Worm (Caenorhabditis elegans) whole organism, young adult: ENCODE data around the gene F53F8.7.

Experiments used
- B0019.2 ChIP-seq: fragments of 200-800 bp; sonication (Bioruptor generic); conservative IDR thresholded peaks from 2 replicates; pipeline ENCODE4 v1.3.6; 2022; ENCODE audit warnings: missing genetic modification reagents, missing genetic modification characterization, missing compliant biosample characterization
- B0035.1 ChIP-seq: sonication (generic microtip); optimal IDR thresholded peaks from 2 replicates; lab custom pipeline; 2016; ENCODE audit warnings: missing genetic modification characterization, mild to moderate bottlenecking, missing compliant biosample characterization, missing genotype, missing genetic modification reagents
- B0336.3 ChIP-seq: fragments of 200-800 bp; sonication (Bioruptor generic); IDR thresholded peaks from 2 replicates; pipeline ENCODE4 v1.3.6; 2022; ENCODE audit warnings: missing genetic modification characterization, missing compliant biosample characterization
- C17E4.6 ChIP-seq: fragments of 200-800 bp; sonication (Bioruptor generic); IDR thresholded peaks from 2 replicates; pipeline ENCODE4 v1.3.6; 2022; ENCODE audit warnings: missing genetic modification reagents, missing genetic modification characterization, missing compliant biosample characterization
- F57C9.4 ChIP-seq: sonication (generic microtip); optimal IDR thresholded peaks from 2 replicates; lab custom pipeline; 2017; ENCODE audit warnings: mild to moderate bottlenecking, missing genetic modification characterization, missing compliant biosample characterization
- T07F8.4 ChIP-seq: sonication (generic microtip); optimal IDR thresholded peaks from 2 replicates; lab custom pipeline; 2016; ENCODE audit warnings: mild to moderate bottlenecking, missing genetic modification characterization, moderate library complexity, missing compliant biosample characterization
- Y53G8AR.9 ChIP-seq: fragments of 200-800 bp; sonication (Bioruptor generic); conservative IDR thresholded peaks from 2 replicates; pipeline ENCODE4 v1.3.6; 2022; ENCODE audit warnings: missing genetic modification reagents, missing genetic modification characterization, missing compliant biosample characterization
- Y95B8A.8 ChIP-seq: fragments of 200-800 bp; sonication (Bioruptor generic); IDR thresholded peaks from 2 replicates; pipeline ENCODE4 v1.3.6; 2022; ENCODE audit warnings: missing genetic modification reagents, missing genetic modification characterization, missing compliant biosample characterization
- ama-1 ChIP-seq, 3 experiments: fragments of 150-350 bp in 1 of 3; sonication (generic microtip) in 2 of 3; optimal IDR thresholded peaks; 2 replicates each; lab custom pipeline; 2014 to 2018; ENCODE audit warnings: missing biosample characterization in 2 of 3, missing genetic modification characterization in 2 of 3, missing genetic modification reagents in 2 of 3
- attf-3 ChIP-seq: fragments of 200-800 bp; sonication (Bioruptor generic); conservative IDR thresholded peaks from 2 replicates; pipeline ENCODE4 v1.3.6; 2022; ENCODE audit warnings: missing genetic modification reagents, missing genetic modification characterization, missing compliant biosample characterization
- attf-6 ChIP-seq: fragments of 200-800 bp; sonication (Bioruptor generic); IDR thresholded peaks from 2 replicates; pipeline ENCODE4 v1.3.6; 2022; ENCODE audit warnings: missing genetic modification reagents, missing genetic modification characterization, missing compliant biosample characterization
- bed-1 ChIP-seq: fragments of 200-800 bp; sonication (Bioruptor generic); IDR thresholded peaks from 2 replicates; pipeline ENCODE4 v1.3.6; 2022; ENCODE audit warnings: missing genetic modification reagents, missing genetic modification characterization, missing compliant biosample characterization
- ccch-3 ChIP-seq: fragments of 200-800 bp; sonication (Bioruptor generic); optimal IDR thresholded peaks from 2 replicates; lab custom pipeline; 2018; ENCODE audit warnings: mild to moderate bottlenecking, missing genetic modification characterization, missing compliant biosample characterization
- cebp-1 ChIP-seq, 2 experiments: fragments of 200-800 bp in 1 of 2; sonication (Bioruptor generic) in 1 of 2; sonication (generic microtip) in 1 of 2; IDR thresholded peaks in 1 of 2; optimal IDR thresholded peaks in 1 of 2; 2 replicates each; pipeline versions ENCODE4 v1.3.6 to Lab custom; 2017 to 2022; ENCODE audit warnings: missing compliant biosample characterization in 2 of 2, missing genetic modification characterization in 2 of 2, mild to moderate bottlenecking in 1 of 2, missing genetic modification reagents in 1 of 2, moderate library complexity in 1 of 2
- ceh-79 ChIP-seq: sonication (generic microtip); optimal IDR thresholded peaks from 2 replicates; lab custom pipeline; 2017; ENCODE audit warnings: mild to moderate bottlenecking, missing genetic modification characterization, missing compliant biosample characterization
- dox-1 ChIP-seq: fragments of 200-800 bp; sonication (Bioruptor generic); IDR thresholded peaks from 2 replicates; pipeline ENCODE4 v1.3.6; 2022; ENCODE audit warnings: missing genetic modification reagents, missing genetic modification characterization, missing compliant biosample characterization
- dpff-1 ChIP-seq: sonication (generic microtip); optimal IDR thresholded peaks from 2 replicates; lab custom pipeline; 2017; ENCODE audit warnings: mild to moderate bottlenecking, missing genetic modification characterization, missing compliant biosample characterization
- efl-1 ChIP-seq: fragments of 150-350 bp; optimal IDR thresholded peaks from 2 replicates; lab custom pipeline; 2014; ENCODE audit warnings: missing biosample characterization, missing genetic modification reagents, missing genetic modification characterization
- hlh-12 ChIP-seq: sonication (generic microtip); optimal IDR thresholded peaks from 2 replicates; lab custom pipeline; 2016; ENCODE audit warnings: missing genetic modification characterization, missing compliant biosample characterization
- hlh-26 ChIP-seq: fragments of 200-800 bp; sonication (Bioruptor generic); conservative IDR thresholded peaks from 2 replicates; pipeline ENCODE4 v1.3.6; 2022; ENCODE audit warnings: missing genetic modification reagents, missing genetic modification characterization, missing compliant biosample characterization
- hmg-1.2 ChIP-seq: fragments of 200-800 bp; sonication (Bioruptor generic); IDR thresholded peaks from 2 replicates; pipeline ENCODE4 v1.3.6; 2022; ENCODE audit warnings: missing genetic modification reagents, missing genetic modification characterization, missing compliant biosample characterization
- hrde-1 ChIP-seq: sonication (generic microtip); optimal IDR thresholded peaks from 2 replicates; lab custom pipeline; 2016; ENCODE audit warnings: missing genetic modification characterization, mild to moderate bottlenecking, missing compliant biosample characterization, moderate library complexity, missing genotype, missing genetic modification reagents, borderline replicate concordance
- let-607 ChIP-seq, 2 experiments: fragments of 200-800 bp in 1 of 2; sonication (Bioruptor generic) in 1 of 2; sonication (generic microtip) in 1 of 2; optimal IDR thresholded peaks; 2 replicates each; lab custom pipeline; 2016 to 2018; ENCODE audit warnings: mild to moderate bottlenecking in 2 of 2, missing compliant biosample characterization in 2 of 2, missing genetic modification characterization in 2 of 2, moderate library complexity in 2 of 2, missing genotype in 1 of 2
- lin-26 ChIP-seq: fragments of 200-800 bp; sonication (Bioruptor generic); IDR thresholded peaks from 2 replicates; pipeline ENCODE4 v1.3.6; 2022; ENCODE audit warnings: missing genetic modification reagents, missing genetic modification characterization, missing compliant biosample characterization
- lin-40 ChIP-seq: sonication (generic microtip); optimal IDR thresholded peaks from 2 replicates; lab custom pipeline; 2016; ENCODE audit warnings: missing genetic modification characterization, mild to moderate bottlenecking, missing compliant biosample characterization, missing genotype, missing genetic modification reagents
- lir-1 ChIP-seq: fragments of 200-800 bp; sonication (Bioruptor generic); conservative IDR thresholded peaks from 2 replicates; pipeline ENCODE4 v1.3.6; 2022; ENCODE audit warnings: missing genetic modification reagents, missing genetic modification characterization, missing compliant biosample characterization
- lsl-1 ChIP-seq: fragments of 200-800 bp; sonication (Bioruptor generic); optimal IDR thresholded peaks from 2 replicates; lab custom pipeline; 2018; ENCODE audit warnings: mild to moderate bottlenecking, missing genetic modification characterization, moderate library complexity, missing compliant biosample characterization
- mel-28 ChIP-seq: sonication (generic microtip); optimal IDR thresholded peaks from 2 replicates; lab custom pipeline; 2016; ENCODE audit warnings: borderline replicate concordance, mild to moderate bottlenecking, missing genetic modification characterization, missing compliant biosample characterization
- nfya-1 ChIP-seq: sonication (generic microtip); optimal IDR thresholded peaks from 2 replicates; lab custom pipeline; 2017; ENCODE audit warnings: antibody characterized with exemption, missing compliant biosample characterization, missing genetic modification characterization, borderline replicate concordance; ENCODE audit not compliant: insufficient read depth
- nfya-2 ChIP-seq: fragments of 200-800 bp; sonication (Bioruptor generic); IDR thresholded peaks from 2 replicates; pipeline ENCODE4 v1.3.6; 2022; ENCODE audit warnings: missing genetic modification reagents, missing genetic modification characterization, missing compliant biosample characterization
- nhr-179 ChIP-seq: sonication (generic microtip); optimal IDR thresholded peaks from 2 replicates; lab custom pipeline; 2016; ENCODE audit warnings: mild to moderate bottlenecking, missing genetic modification characterization, missing compliant biosample characterization
- nhr-27 ChIP-seq: fragments of 200-800 bp; sonication (Bioruptor generic); optimal IDR thresholded peaks from 2 replicates; lab custom pipeline; 2018; ENCODE audit warnings: mild to moderate bottlenecking, missing genetic modification characterization, moderate library complexity, missing compliant biosample characterization
- nhr-80 ChIP-seq: sonication (generic microtip); optimal IDR thresholded peaks from 2 replicates; lab custom pipeline; 2016; ENCODE audit warnings: missing genetic modification characterization, missing compliant biosample characterization
- nhr-90 ChIP-seq: sonication (generic microtip); optimal IDR thresholded peaks from 2 replicates; lab custom pipeline; 2016; ENCODE audit warnings: missing genotype, mild to moderate bottlenecking, missing genetic modification characterization, missing compliant biosample characterization
- rcor-1 ChIP-seq: fragments of 200-800 bp; sonication (Bioruptor generic); IDR thresholded peaks from 2 replicates; pipeline ENCODE4 v1.3.6; 2022; ENCODE audit warnings: missing genetic modification reagents, missing genetic modification characterization, missing compliant biosample characterization
- sdz-38 ChIP-seq: sonication (generic microtip); optimal IDR thresholded peaks from 2 replicates; lab custom pipeline; 2016; ENCODE audit warnings: missing genotype, missing genetic modification characterization, missing compliant biosample characterization
- sea-2 ChIP-seq: fragments of 200-800 bp; sonication (Bioruptor generic); IDR thresholded peaks from 2 replicates; pipeline ENCODE4 v1.3.6; 2022; ENCODE audit warnings: missing genetic modification characterization, missing compliant biosample characterization
- snpc-3.4 ChIP-seq: sonication (generic microtip); optimal IDR thresholded peaks from 2 replicates; lab custom pipeline; 2017; ENCODE audit warnings: missing genetic modification characterization, mild to moderate bottlenecking, missing compliant biosample characterization, antibody characterized with exemption, moderate library complexity, missing genotype, missing genetic modification reagents
- snpc-4 ChIP-seq, 5 experiments: fragments of 150-350 bp in 1 of 5; sonication (generic microtip) in 4 of 5; optimal IDR thresholded peaks; 2 replicates each; lab custom pipeline; 2014 to 2018; ENCODE audit warnings: missing genetic modification characterization in 5 of 5, missing biosample characterization in 3 of 5, antibody characterized with exemption in 2 of 5, mild to moderate bottlenecking in 2 of 5, missing compliant biosample characterization in 2 of 5, missing genotype in 2 of 5, moderate library complexity in 2 of 5, missing genetic modification reagents in 1 of 5
- somi-1 ChIP-seq: fragments of 200-800 bp; sonication (Bioruptor generic); optimal IDR thresholded peaks from 2 replicates; lab custom pipeline; 2018; ENCODE audit warnings: mild to moderate bottlenecking, missing genetic modification characterization, missing compliant biosample characterization
- tlf-1 ChIP-seq: fragments of 200-800 bp; sonication (Bioruptor generic); optimal IDR thresholded peaks from 2 replicates; lab custom pipeline; 2018; ENCODE audit warnings: mild to moderate bottlenecking, missing genetic modification characterization, missing compliant biosample characterization
- unc-62 ChIP-seq: fragments of 150-350 bp; optimal IDR thresholded peaks from 2 replicates; lab custom pipeline; 2014; ENCODE audit warnings: missing biosample characterization, missing genetic modification reagents, missing genetic modification characterization
- zfh-2 ChIP-seq: fragments of 200-800 bp; sonication (Bioruptor generic); conservative IDR thresholded peaks from 2 replicates; pipeline ENCODE4 v1.3.6; 2022; ENCODE audit warnings: missing genetic modification reagents, missing genetic modification characterization, missing compliant biosample characterization
- ztf-22 ChIP-seq: fragments of 200-800 bp; sonication (Bioruptor generic); optimal IDR thresholded peaks from 2 replicates; lab custom pipeline; 2018; ENCODE audit warnings: mild to moderate bottlenecking, missing genetic modification characterization, moderate library complexity, missing compliant biosample characterization
- ztf-25 ChIP-seq: fragments of 200-800 bp; sonication (Bioruptor generic); IDR thresholded peaks from 2 replicates; pipeline ENCODE4 v1.3.6; 2022; ENCODE audit warnings: missing genetic modification reagents, missing genetic modification characterization, missing compliant biosample characterization
- ztf-6 ChIP-seq: fragments of 200-800 bp; sonication (Bioruptor generic); IDR thresholded peaks from 2 replicates; pipeline ENCODE4 v1.3.6; 2022; ENCODE audit warnings: missing genetic modification reagents, missing genetic modification characterization, missing compliant biosample characterization

Gene F53F8.7

DNA sequence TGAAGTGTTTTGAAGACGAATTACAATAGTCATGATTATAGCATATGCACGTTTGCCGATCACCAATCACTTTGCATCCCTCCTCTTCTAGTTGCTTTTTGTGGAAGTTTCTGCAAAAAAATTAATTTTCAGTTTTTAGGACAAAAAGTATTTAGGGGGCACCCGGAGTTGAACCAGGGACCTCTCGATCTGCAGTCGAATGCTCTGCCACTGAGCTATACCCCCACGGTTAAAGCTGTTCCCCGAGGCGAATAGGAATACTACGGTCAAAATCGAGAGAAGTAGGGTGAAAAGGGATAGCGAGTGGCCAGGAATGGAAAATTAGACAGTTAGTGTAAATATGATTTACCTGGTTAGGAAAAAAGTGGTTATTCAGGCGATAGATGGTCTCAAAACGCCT lies 4.2 kb downstream of the F53F8.7 start:
- peak; percentile 11 for TF ChIP-seq ztf-22 (GFP tag; lab: Kevin White, UChicago)
- peak; percentile 44 for TF ChIP-seq snpc-3.4 (tag; lab: Kevin White, UChicago)
- TF ChIP-seq nfya-1 (tag; lab: Kevin White, UChicago) = no peak
- peak; percentile 49 for TF ChIP-seq zfh-2 (GFP tag; lab: Robert Waterston, UW)
- TF ChIP-seq dox-1 (GFP tag; lab: Robert Waterston, UW) = peak; percentile 87
- peak; percentile 8 for TF ChIP-seq B0035.1
- TF ChIP-seq rcor-1 (GFP tag; lab: Robert Waterston, UW) = peak; percentile 69; the same call in 1 of the 2 replicates
- no peak for TF ChIP-seq nhr-27
- peak; percentile 74 for TF ChIP-seq nhr-90 (tag; lab: Kevin White, UChicago)
- TF ChIP-seq Y53G8AR.9 (GFP tag; lab: Robert Waterston, UW) = peak; percentile 75; the same call in 1 of the 2 replicates
- TF ChIP-seq C17E4.6 (GFP tag; lab: Robert Waterston, UW) = no peak
- TF ChIP-seq ceh-79 (tag; lab: Kevin White, UChicago) = peak; percentile 2
- peak; percentile 40 for TF ChIP-seq nhr-179 (tag; lab: Kevin White, UChicago)
- TF ChIP-seq nfya-2 = no peak
- 0 out of 2 replicates have a peak, but pooled peaks have one; percentile 18 for TF ChIP-seq attf-6
- TF ChIP-seq B0336.3 (GFP tag; lab: Robert Waterston, UW) = 0 out of 2 replicates have a peak, but pooled peaks have one; percentile 47
- TF ChIP-seq ztf-25 (GFP tag; lab: Robert Waterston, UW) = peak; percentile 68; the same call in 1 of the 2 replicates
- peak; percentile 33 for TF ChIP-seq hlh-12 (tag; lab: Kevin White, UChicago)
- TF ChIP-seq snpc-4 (GFP tag; optimal IDR thresholded peaks at IDR 0.05; lab: Kevin White, UChicago) = peak; percentile 22
- peak in 3 of 4 experiments; percentile 13 to 73 (median 71) for TF ChIP-seq snpc-4 (tag; optimal IDR thresholded peaks at IDR 0.05; lab: Kevin White, UChicago)
- no peak for TF ChIP-seq mel-28 (tag; lab: Kevin White, UChicago)
- TF ChIP-seq sdz-38 (tag; lab: Kevin White, UChicago) = no peak
- peak; percentile 52 for TF ChIP-seq F57C9.4 (tag; lab: Kevin White, UChicago)
- TF ChIP-seq cebp-1 (GFP tag; IDR thresholded peaks at IDR 0.05; lab: Robert Waterston, UW) = no peak
- peak; percentile 63 for TF ChIP-seq cebp-1 (tag; optimal IDR thresholded peaks at IDR 0.05; lab: Kevin White, UChicago)
- TF ChIP-seq ztf-6 (GFP tag; lab: Robert Waterston, UW) = no peak
- peak; percentile 63 for TF ChIP-seq lir-1 (GFP tag; lab: Robert Waterston, UW)
- TF ChIP-seq ccch-3 (GFP tag; lab: Kevin White, UChicago) = peak; percentile 45
- TF ChIP-seq T07F8.4 (tag; lab: Kevin White, UChicago) = peak; percentile 49
- TF ChIP-seq attf-3 (GFP tag; lab: Robert Waterston, UW) = peak; percentile 46; the same call in 1 of the 2 replicates
- no peak for TF ChIP-seq hlh-26 (GFP tag; lab: Robert Waterston, UW)
- no peak for TF ChIP-seq dpff-1 (tag; lab: Kevin White, UChicago)
- TF ChIP-seq somi-1 = peak; percentile 80
- TF ChIP-seq Y95B8A.8 (GFP tag; lab: Robert Waterston, UW) = peak; percentile 72; the same call in 1 of the 2 replicates
- no peak for TF ChIP-seq tlf-1
- peak; percentile 10 for TF ChIP-seq nhr-80 (tag; lab: Kevin White, UChicago)
- TF ChIP-seq hmg-1.2 (GFP tag; lab: Robert Waterston, UW) = peak; percentile 66
- TF ChIP-seq efl-1 = no peak
- no peak for TF ChIP-seq unc-62 (GFP tag; lab: Kevin White, UChicago)
- TF ChIP-seq lin-26 (GFP tag; lab: Robert Waterston, UW) = peak; percentile 95
- TF ChIP-seq bed-1 (GFP tag; lab: Robert Waterston, UW) = no peak
- TF ChIP-seq lin-40 (tag; lab: Kevin White, UChicago) = peak; percentile 60
- peak; percentile 32 for TF ChIP-seq lsl-1
- no peak for TF ChIP-seq B0019.2 (GFP tag; lab: Robert Waterston, UW)
- TF ChIP-seq let-607 (tag; optimal IDR thresholded peaks at IDR 0.05; lab: Kevin White, UChicago) = peak in 1 of 2 experiments; percentile 52
- TF ChIP-seq ama-1 (optimal IDR thresholded peaks at IDR 0.05; lab: Kevin White, UChicago) = no peak
- peak; percentile 18 to 75 for TF ChIP-seq ama-1 (GFP tag; optimal IDR thresholded peaks at IDR 0.05; lab: Kevin White, UChicago)
- peak; percentile 38 for TF ChIP-seq hrde-1 (tag; lab: Kevin White, UChicago)
- TF ChIP-seq sea-2 (GFP tag; lab: Robert Waterston, UW) = 0 out of 2 replicates have a peak, but pooled peaks have one; percentile 27
